Worm (Caenorhabditis elegans): ENCODE results near the gene pck-3.
A peak's percentile ranks its signal among the peaks of the same experiment; 100 is the strongest.

The pck-3 gene

DNA sequence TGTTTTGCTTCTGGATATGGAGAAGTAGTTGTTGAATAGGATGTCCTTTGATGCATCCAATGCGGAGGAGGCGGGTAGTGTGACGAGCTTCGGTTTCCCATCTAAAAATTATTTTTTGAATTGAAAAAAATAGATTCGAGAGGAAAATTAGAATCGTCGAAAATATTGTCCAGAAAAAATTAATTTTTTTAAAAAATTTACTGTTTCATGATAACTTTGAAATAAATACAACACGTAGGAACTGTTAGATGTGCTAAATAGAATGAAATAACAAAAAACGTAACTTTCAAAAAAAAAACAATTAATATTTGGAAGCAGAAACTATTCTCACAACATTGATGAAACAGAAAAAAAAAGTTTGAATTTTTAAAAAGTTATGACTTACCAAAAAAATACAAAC is 36.6 kb upstream of the pck-3 start, which contains the start of gene C06E7.4:
Gene C06E7.4, minus strand, starts transcription at position 101 of the 400 bp plus-strand sequence.
- TF ChIP-seq ceh-19 (GFP tag; optimal IDR thresholded peaks at IDR 0.05) (no peak), hlh-15 (tag; optimal IDR thresholded peaks at IDR 0.05) (no peak), ahr-1 (tag; optimal IDR thresholded peaks at IDR 0.05) (no peak), fkh-10 (GFP tag; optimal IDR thresholded peaks at IDR 0.05) (no peak), tbx-2 (tag; optimal IDR thresholded peaks at IDR 0.05) (no peak), C38D4.7 (GFP tag; optimal IDR thresholded peaks at IDR 0.05) (no peak)

DNA sequence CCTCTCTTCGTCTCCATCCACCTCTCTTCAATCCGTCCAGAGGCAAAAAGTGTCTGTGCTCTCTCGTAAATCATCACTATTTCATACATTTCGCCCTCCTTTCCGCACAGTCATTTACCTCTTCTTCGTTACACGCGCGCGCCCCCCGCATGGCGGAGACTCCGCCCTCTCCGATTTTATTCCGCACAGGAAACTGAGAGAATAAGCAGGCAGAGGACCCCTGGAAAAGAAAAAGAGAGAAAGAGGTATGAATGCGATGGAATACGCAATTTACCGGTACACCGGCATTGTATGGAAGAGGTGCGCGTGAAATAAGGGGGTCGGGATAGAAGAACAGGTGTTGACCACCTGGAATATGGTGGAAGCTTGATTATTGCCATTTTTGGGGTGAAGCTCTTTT is 35.7 kb upstream of the pck-3 start:
- TF ChIP-seq hlh-6 (tag; optimal IDR thresholded peaks at IDR 0.05), result no peak
- no peak for TF ChIP-seq fkh-6 (tag; optimal IDR thresholded peaks at IDR 0.05)
- peak; percentile 19 for TF ChIP-seq ceh-34 (tag; optimal IDR thresholded peaks at IDR 0.05)
- peak; percentile 14 for TF ChIP-seq nfya-1 (tag; optimal IDR thresholded peaks at IDR 0.05)
- peak; percentile 50 for TF ChIP-seq pros-1 (tag; optimal IDR thresholded peaks at IDR 0.05)
- no peak for TF ChIP-seq madf-2 (tag; optimal IDR thresholded peaks at IDR 0.05)
- peak; percentile 37 for TF ChIP-seq tbx-2 (tag; optimal IDR thresholded peaks at IDR 0.05)
- peak; percentile 22 for TF ChIP-seq ceh-2 (tag; optimal IDR thresholded peaks at IDR 0.05)
- TF ChIP-seq ceh-31 (tag; optimal IDR thresholded peaks at IDR 0.05), result peak; percentile 78

DNA sequence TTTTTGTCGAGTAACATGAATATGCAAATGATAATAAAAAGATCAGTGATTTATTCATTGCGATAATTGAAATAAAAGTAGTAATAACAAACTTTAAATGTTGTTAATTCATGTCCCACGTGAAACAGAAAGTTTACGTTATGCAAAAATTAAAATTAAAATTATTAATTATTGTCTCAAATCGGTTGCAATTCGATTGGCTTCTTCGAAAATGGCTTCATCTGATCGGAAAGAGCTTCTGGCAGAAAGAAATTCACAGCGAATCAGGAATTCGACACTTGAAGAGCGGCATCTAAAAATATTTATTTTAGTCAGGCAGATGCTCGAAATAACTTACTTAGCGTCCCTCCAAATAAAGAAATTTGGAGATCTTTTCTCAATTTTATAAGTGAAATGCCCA is 30.6 kb upstream of the pck-3 start, which contains the start of gene spe-27:
Gene spe-27, minus strand, starts transcription at position 101 of the 400 bp plus-strand sequence.
- TF ChIP-seq dve-1 (tag; optimal IDR thresholded peaks at IDR 0.05) (no peak), unc-86 (tag; optimal IDR thresholded peaks at IDR 0.05) (no peak), ceh-31 (tag; optimal IDR thresholded peaks at IDR 0.05) (no peak), ceh-14 (tag; optimal IDR thresholded peaks at IDR 0.05) (no peak), pag-3 (tag; optimal IDR thresholded peaks at IDR 0.05; ENCODE audit: borderline replicate concordance) (no peak), unc-55 (GFP tag; optimal IDR thresholded peaks at IDR 0.05) (no peak), che-1 (tag; optimal IDR thresholded peaks at IDR 0.05) (no peak), hlh-13 (GFP tag; optimal IDR thresholded peaks at IDR 0.05) (no peak)

DNA sequence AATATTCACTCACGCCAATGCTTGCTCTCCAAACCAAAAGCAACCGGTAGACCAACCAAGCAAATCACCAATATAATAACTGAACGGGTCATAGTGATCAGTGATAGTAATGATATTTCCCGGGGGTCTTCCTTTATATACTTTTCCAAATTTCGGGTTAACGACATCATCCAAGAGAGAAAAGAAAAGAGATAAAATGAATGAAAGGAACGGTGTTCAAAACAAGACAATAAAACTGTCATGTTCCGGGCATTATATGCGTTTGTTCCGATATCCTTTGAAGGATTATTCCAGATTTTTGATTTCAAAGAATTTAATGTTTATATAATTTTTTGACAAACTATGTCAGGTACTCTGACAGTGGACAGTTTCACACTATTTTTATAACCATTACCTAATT is 29.3 kb upstream of the pck-3 start, which contains the start of gene C06E7.88:
Gene C06E7.88, minus strand, starts transcription at position 101 of the 400 bp plus-strand sequence.
- TF ChIP-seq eyg-1 (tag; optimal IDR thresholded peaks at IDR 0.05), result no peak
- no peak for TF ChIP-seq unc-86 (tag; optimal IDR thresholded peaks at IDR 0.05)
- no peak for TF ChIP-seq syd-9 (tag; optimal IDR thresholded peaks at IDR 0.05)
- TF ChIP-seq mec-3 (tag; optimal IDR thresholded peaks at IDR 0.05; ENCODE audit: borderline replicate concordance), result no peak
- TF ChIP-seq unc-42 (tag; optimal IDR thresholded peaks at IDR 0.05), result no peak
- no peak for TF ChIP-seq gmeb-2 (tag; optimal IDR thresholded peaks at IDR 0.05)
- no peak for TF ChIP-seq fkh-10 (GFP tag; optimal IDR thresholded peaks at IDR 0.05)
- TF ChIP-seq lim-6 (tag; optimal IDR thresholded peaks at IDR 0.05), result no peak
- TF ChIP-seq rnt-1 (tag; optimal IDR thresholded peaks at IDR 0.05), result no peak
- no peak for TF ChIP-seq lin-11 (tag; optimal IDR thresholded peaks at IDR 0.05)

DNA sequence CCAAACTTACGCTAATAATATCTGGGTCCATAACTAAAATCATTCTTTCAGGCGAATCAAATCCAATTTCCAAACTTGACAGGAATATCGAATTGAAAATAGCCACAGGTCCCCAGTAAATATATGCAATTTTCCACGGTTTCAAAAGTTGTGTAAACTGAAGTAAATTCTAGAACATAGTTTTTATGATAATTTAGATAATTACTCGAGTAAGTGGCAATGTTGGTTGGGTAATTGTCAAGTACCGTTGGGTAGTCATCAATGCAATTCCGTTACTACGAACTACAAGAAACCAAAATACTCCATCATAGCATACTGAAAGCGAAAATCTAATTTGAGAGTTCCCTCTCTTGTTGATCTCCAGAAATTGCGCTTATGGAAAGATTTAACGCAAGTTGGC is 27.1 kb upstream of the pck-3 start:
- TF ChIP-seq syd-9 (tag; optimal IDR thresholded peaks at IDR 0.05), result no peak
- no peak for TF ChIP-seq fkh-6 (tag; optimal IDR thresholded peaks at IDR 0.05)
- TF ChIP-seq pat-9 (tag; optimal IDR thresholded peaks at IDR 0.05), result no peak

DNA sequence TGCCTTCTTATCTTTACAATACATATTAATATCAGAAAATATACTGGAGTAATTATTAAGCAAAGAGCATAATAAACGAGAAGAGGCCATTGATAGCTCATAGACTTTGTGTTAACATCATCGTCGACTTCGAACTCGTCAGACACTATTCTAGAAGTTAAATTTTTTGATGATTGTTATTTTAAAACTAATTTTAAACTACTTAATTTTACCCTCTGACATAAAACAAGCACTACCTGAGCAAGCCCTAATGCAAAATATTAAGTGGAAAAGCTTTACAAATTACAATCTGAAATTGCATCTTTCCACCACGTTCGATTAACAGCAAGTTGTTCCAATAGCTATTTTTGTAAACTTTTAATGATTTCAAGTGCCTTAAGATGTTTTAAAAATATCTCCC is 26.4 kb upstream of the pck-3 start, which contains the start of gene srv-17:
Gene srv-17, minus strand, starts transcription at position 101 of the 400 bp plus-strand sequence.
- no peak for TF ChIP-seq hlh-30 (tag; optimal IDR thresholded peaks at IDR 0.05; ENCODE audit: insufficient read depth)
- no peak for TF ChIP-seq unc-3 (GFP tag; conservative IDR thresholded peaks at IDR 0.05)
- no peak for TF ChIP-seq unc-3 (tag; optimal IDR thresholded peaks at IDR 0.05)
- TF ChIP-seq tbx-7 (tag; optimal IDR thresholded peaks at IDR 0.05), result no peak
- no peak for TF ChIP-seq pat-9 (tag; optimal IDR thresholded peaks at IDR 0.05)
- TF ChIP-seq ceh-9 (tag; optimal IDR thresholded peaks at IDR 0.05), result no peak
- no peak for TF ChIP-seq sox-4 (tag; optimal IDR thresholded peaks at IDR 0.05)
- TF ChIP-seq ceh-19 (GFP tag; optimal IDR thresholded peaks at IDR 0.05), result no peak
